Worm (Caenorhabditis elegans) whole organism, L2 larva: ENCODE measurements around the gene F41G3.10.
A peak's percentile ranks its signal among the peaks of the same experiment; 100 is the strongest.

Experiments used
- C34F6.9 ChIP-seq: fragments of 150-350 bp; optimal IDR thresholded peaks from 2 replicates; lab custom pipeline; 2014; ENCODE audit warnings: missing biosample characterization, missing genetic modification characterization
- Y55F3AM.14 ChIP-seq: fragments of 200-800 bp; sonication (Bioruptor generic); optimal IDR thresholded peaks from 2 replicates; lab custom pipeline; 2018; ENCODE audit warnings: mild to moderate bottlenecking, missing genetic modification characterization, missing compliant biosample characterization
- ZK546.5 ChIP-seq: sonication (generic microtip); optimal IDR thresholded peaks from 2 replicates; lab custom pipeline; 2017; ENCODE audit warnings: missing biosample characterization, missing genetic modification characterization
- alr-1 ChIP-seq: fragments of 150-350 bp; optimal IDR thresholded peaks from 2 replicates; lab custom pipeline; 2014; ENCODE audit warnings: missing biosample characterization, missing genetic modification characterization
- aly-2 ChIP-seq: fragments of 150-350 bp; optimal IDR thresholded peaks from 2 replicates; lab custom pipeline; 2014; ENCODE audit warnings: missing biosample characterization, missing genetic modification characterization
- ama-1 ChIP-seq: fragments of 150-350 bp; optimal IDR thresholded peaks from 2 replicates; lab custom pipeline; 2018; ENCODE audit warnings: inconsistent platforms
- blmp-1 ChIP-seq: sonication (generic microtip); optimal IDR thresholded peaks from 2 replicates; lab custom pipeline; 2017; ENCODE audit warnings: missing genetic modification characterization, mild to moderate bottlenecking, missing compliant biosample characterization, antibody characterized with exemption, moderate library complexity; ENCODE audit not compliant: insufficient read depth
- ceh-16 ChIP-seq: fragments of 150-350 bp; optimal IDR thresholded peaks from 2 replicates; lab custom pipeline; 2014; ENCODE audit warnings: missing biosample characterization, missing genetic modification characterization
- egl-27 ChIP-seq: sonication (generic microtip); optimal IDR thresholded peaks from 3 replicates; lab custom pipeline; 2017; ENCODE audit warnings: missing biosample characterization, missing genetic modification reagents, missing genetic modification characterization
- elt-1 ChIP-seq: fragments of 150-350 bp; optimal IDR thresholded peaks from 2 replicates; lab custom pipeline; 2014; ENCODE audit warnings: missing biosample characterization, missing genetic modification characterization
- elt-3 ChIP-seq: sonication (generic microtip); optimal IDR thresholded peaks from 2 replicates; lab custom pipeline; 2017; ENCODE audit warnings: missing biosample characterization, missing genetic modification characterization
- gmeb-1 ChIP-seq: fragments of 150-350 bp; optimal IDR thresholded peaks from 2 replicates; lab custom pipeline; 2014; ENCODE audit warnings: missing biosample characterization, missing genetic modification characterization
- lin-11 ChIP-seq: fragments of 150-350 bp; sonication (generic microtip); optimal IDR thresholded peaks from 2 replicates; lab custom pipeline; 2014; ENCODE audit warnings: missing biosample characterization, missing genetic modification characterization, inconsistent platforms, mixed read lengths
- lin-39 ChIP-seq: fragments of 150-350 bp; optimal IDR thresholded peaks from 2 replicates; lab custom pipeline; 2014; ENCODE audit warnings: missing biosample characterization, missing genetic modification reagents, missing genetic modification characterization
- lsy-2 ChIP-seq, 2 experiments: fragments of 150-350 bp in 1 of 2; sonication (generic microtip) in 1 of 2; optimal IDR thresholded peaks; 2 replicates each; lab custom pipeline; 2014 to 2017; ENCODE audit warnings: missing biosample characterization in 2 of 2, missing genetic modification characterization in 2 of 2
- mab-5 ChIP-seq: fragments of 150-350 bp; optimal IDR thresholded peaks from 2 replicates; lab custom pipeline; 2014; ENCODE audit warnings: missing biosample characterization, missing genetic modification characterization
- mdl-1 ChIP-seq, 2 experiments: fragments of 150-350 bp in 1 of 2; sonication (generic microtip) in 1 of 2; optimal IDR thresholded peaks; 2 replicates each; lab custom pipeline; 2017; ENCODE audit warnings: missing biosample characterization in 2 of 2, missing genetic modification characterization in 2 of 2
- nhr-10 ChIP-seq: sonication (generic microtip); optimal IDR thresholded peaks from 2 replicates; lab custom pipeline; 2017; ENCODE audit warnings: missing biosample characterization, missing genetic modification characterization
- nhr-12 ChIP-seq: fragments of 150-350 bp; optimal IDR thresholded peaks from 2 replicates; lab custom pipeline; 2014; ENCODE audit warnings: missing biosample characterization, missing genetic modification characterization
- nhr-21 ChIP-seq: fragments of 150-350 bp; optimal IDR thresholded peaks from 2 replicates; lab custom pipeline; 2014; ENCODE audit warnings: missing biosample characterization, missing genetic modification characterization
- nhr-237 ChIP-seq: fragments of 150-350 bp; optimal IDR thresholded peaks from 2 replicates; lab custom pipeline; 2014; ENCODE audit warnings: missing biosample characterization, missing genetic modification characterization
- nhr-25 ChIP-seq: fragments of 150-350 bp; sonication (generic microtip); optimal IDR thresholded peaks from 3 replicates; lab custom pipeline; 2014; ENCODE audit warnings: missing biosample characterization, missing genetic modification characterization
- nhr-6 ChIP-seq: fragments of 150-350 bp; optimal IDR thresholded peaks from 2 replicates; lab custom pipeline; 2014; ENCODE audit warnings: missing biosample characterization, missing genetic modification characterization
- nhr-77 ChIP-seq: fragments of 150-350 bp; optimal IDR thresholded peaks from 2 replicates; lab custom pipeline; 2014; ENCODE audit warnings: missing biosample characterization, missing genetic modification characterization
- peb-1 ChIP-seq: fragments of 150-350 bp; optimal IDR thresholded peaks from 2 replicates; lab custom pipeline; 2014; ENCODE audit warnings: missing biosample characterization, missing genetic modification characterization
- sem-4 ChIP-seq: fragments of 150-350 bp; optimal IDR thresholded peaks from 2 replicates; lab custom pipeline; 2014; ENCODE audit warnings: missing biosample characterization, missing genetic modification reagents, missing genetic modification characterization
- sma-3 ChIP-seq: sonication (generic microtip); optimal IDR thresholded peaks from 2 replicates; lab custom pipeline; 2016; ENCODE audit warnings: missing genetic modification reagents, missing genetic modification characterization, missing compliant biosample characterization
- sma-9 ChIP-seq, 2 experiments: fragments of 150-350 bp in 1 of 2; sonication (generic microtip) in 1 of 2; optimal IDR thresholded peaks; 2 replicates each; lab custom pipeline; 2014 to 2016; ENCODE audit warnings: missing genetic modification characterization in 2 of 2, mild to moderate bottlenecking in 1 of 2, missing biosample characterization in 1 of 2, missing compliant biosample characterization in 1 of 2, missing genetic modification reagents in 1 of 2, moderate library complexity in 1 of 2
- snpc-4 ChIP-seq: fragments of 150-350 bp; optimal IDR thresholded peaks from 2 replicates; lab custom pipeline; 2014; ENCODE audit warnings: missing biosample characterization, missing genetic modification characterization
- unc-39 ChIP-seq: fragments of 150-350 bp; optimal IDR thresholded peaks from 2 replicates; lab custom pipeline; 2014; ENCODE audit warnings: missing biosample characterization, missing genetic modification characterization
- unc-55 ChIP-seq: fragments of 150-350 bp; sonication (generic microtip); optimal IDR thresholded peaks from 3 replicates; lab custom pipeline; 2014; ENCODE audit warnings: missing biosample characterization, missing genetic modification reagents, missing genetic modification characterization
- zag-1 ChIP-seq: fragments of 150-350 bp; optimal IDR thresholded peaks from 2 replicates; lab custom pipeline; 2014; ENCODE audit warnings: missing biosample characterization, missing genetic modification characterization
- ztf-1 ChIP-seq: fragments of 200-800 bp; sonication (Bioruptor generic); conservative IDR thresholded peaks from 2 replicates; pipeline ENCODE4 v1.3.6; 2022; ENCODE audit warnings: missing genetic modification characterization, missing compliant biosample characterization

The F41G3.10 gene

ce11 chrII:6752850-6753249 lies 3.5 kb upstream of the F41G3.10 start, which contains the start of gene F41G3.21:
Gene F41G3.21 (minus strand): TSS chrII:6752950.
- no peak for TF ChIP-seq elt-3
- no peak for TF ChIP-seq peb-1
- no peak for TF ChIP-seq ceh-16
- TF ChIP-seq nhr-25 (tag; lab: Kevin White, UChicago), result no peak
- TF ChIP-seq ZK546.5 (tag; lab: Kevin White, UChicago), result no peak
- no peak for TF ChIP-seq nhr-12 (tag; lab: Kevin White, UChicago)
- TF ChIP-seq gmeb-1 (tag; lab: Kevin White, UChicago), result no peak
- no peak for TF ChIP-seq mdl-1 (tag; optimal IDR thresholded peaks at IDR 0.05; lab: Kevin White, UChicago)
- TF ChIP-seq C34F6.9 (tag; lab: Kevin White, UChicago), result no peak
- no peak for TF ChIP-seq mab-5 (tag; lab: Kevin White, UChicago)
- no peak for TF ChIP-seq snpc-4 (tag; lab: Kevin White, UChicago)
- TF ChIP-seq lin-39 (tag; lab: Kevin White, UChicago), result no peak
- TF ChIP-seq nhr-21, result no peak
- TF ChIP-seq sma-9 (GFP tag; optimal IDR thresholded peaks at IDR 0.05; lab: Kevin White, UChicago), result no peak
- no peak for TF ChIP-seq sma-9 (tag; optimal IDR thresholded peaks at IDR 0.05; lab: Kevin White, UChicago)
- no peak for TF ChIP-seq unc-55
- TF ChIP-seq egl-27 (tag; lab: Kevin White, UChicago), result no peak
- no peak for TF ChIP-seq alr-1
- no peak for TF ChIP-seq nhr-6 (tag; lab: Kevin White, UChicago)
- no peak for TF ChIP-seq ztf-1

- TF ChIP-seq sma-3 (GFP tag; lab: Kevin White, UChicago) (no peak), snpc-4 (tag; lab: Kevin White, UChicago) (no peak), mdl-1 (tag; optimal IDR thresholded peaks at IDR 0.05; lab: Kevin White, UChicago) (no peak), nhr-77 (tag; lab: Kevin White, UChicago) (no peak), ama-1 (lab: Kevin White, UChicago) (no peak), lin-39 (tag; lab: Kevin White, UChicago) (no peak)
These were observed 2.7 kb upstream of the F41G3.10 start, which contains the start of gene F41G3.19 for ce11 chrII:6752027-6752426. Gene F41G3.19 (minus strand): TSS chrII:6752127.

- TF ChIP-seq unc-39 (tag; lab: Kevin White, UChicago) (no peak), sem-4 (tag; lab: Kevin White, UChicago) (no peak), nhr-6 (tag; lab: Kevin White, UChicago) (no peak)
These were observed 1.6 kb upstream of the F41G3.10 start, which contains the start of gene F41G3.20 for ce11 chrII:6750929-6751328. Gene F41G3.20 (minus strand): TSS chrII:6751029.

- TF ChIP-seq zag-1 (tag; lab: Kevin White, UChicago) (no peak), elt-1 (no peak), snpc-4 (tag; lab: Kevin White, UChicago) (no peak), nhr-21 (no peak)
These were observed 2.9 kb downstream of the F41G3.10 start, which contains the start of gene F41G3.5 for ce11 chrII:6746404-6746803. Gene F41G3.5 (plus strand): TSS chrII:6746704.

- TF ChIP-seq sma-9 (GFP tag; optimal IDR thresholded peaks at IDR 0.05; lab: Kevin White, UChicago), result peak; percentile 33
- no peak for TF ChIP-seq sma-9 (tag; optimal IDR thresholded peaks at IDR 0.05; lab: Kevin White, UChicago)
- no peak for TF ChIP-seq elt-3
These were observed 3.5 kb downstream of the F41G3.10 start, which contains the start of gene ins-14 for ce11 chrII:6745783-6746182. Gene ins-14 (minus strand): TSS chrII:6745814.

- no peak for TF ChIP-seq lin-11
- no peak for TF ChIP-seq mab-5 (tag; lab: Kevin White, UChicago)
- no peak for TF ChIP-seq aly-2 (tag; lab: Kevin White, UChicago)
- TF ChIP-seq nhr-21, result no peak
- no peak for TF ChIP-seq ama-1 (lab: Kevin White, UChicago)
- TF ChIP-seq unc-55, result no peak
- no peak for TF ChIP-seq elt-3
- no peak for TF ChIP-seq blmp-1
These were observed 4.7 kb downstream of the F41G3.10 start, which contains the start of gene ins-15 for ce11 chrII:6744648-6745047. Gene ins-15 (minus strand): TSS chrII:6744748.

ce11 chrII:6742614-6743013 lies 6.7 kb downstream of the F41G3.10 start, which contains the start of gene F41G3.6:
Gene F41G3.6 (plus strand): TSS chrII:6742914.
- TF ChIP-seq unc-39 (tag; lab: Kevin White, UChicago) (no peak), nhr-25 (tag; lab: Kevin White, UChicago) (no peak), peb-1 (no peak), nhr-12 (tag; lab: Kevin White, UChicago) (no peak), elt-3 (no peak), nhr-21 (no peak), nhr-237 (tag; lab: Kevin White, UChicago) (no peak), nhr-10 (tag; lab: Kevin White, UChicago) (no peak), elt-1 (no peak), snpc-4 (tag; lab: Kevin White, UChicago) (no peak), lsy-2 (tag; optimal IDR thresholded peaks at IDR 0.05; lab: Kevin White, UChicago) (no peak), sem-4 (tag; lab: Kevin White, UChicago) (no peak), egl-27 (tag; lab: Kevin White, UChicago) (no peak), Y55F3AM.14 (GFP tag; lab: Kevin White, UChicago) (no peak)
